Worm (Caenorhabditis elegans) whole organism, mixed stage, embryonic: ENCODE data around the gene R12C12.10.

Source experiments
- M03D4.4 ChIP-seq: sonication (generic microtip); optimal IDR thresholded peaks from 2 replicates; lab custom pipeline; 2017; ENCODE audit warnings: mild to moderate bottlenecking, missing genetic modification characterization, missing compliant biosample characterization
- bed-3 ChIP-seq: fragments of 200-800 bp; sonication (Bioruptor generic); optimal IDR thresholded peaks from 3 replicates; lab custom pipeline; 2018; ENCODE audit warnings: mild to moderate bottlenecking, missing genetic modification characterization, moderate library complexity, missing compliant biosample characterization
- blmp-1 ChIP-seq: fragments of 150-350 bp; optimal IDR thresholded peaks from 2 replicates; lab custom pipeline; 2014; ENCODE audit warnings: missing biosample characterization, missing genetic modification characterization
- ceh-39 ChIP-seq: fragments of 150-350 bp; optimal IDR thresholded peaks from 2 replicates; lab custom pipeline; 2014; ENCODE audit warnings: missing biosample characterization, missing genetic modification characterization
- ceh-43 ChIP-seq: fragments of 200-800 bp; sonication (Bioruptor generic); optimal IDR thresholded peaks from 2 replicates; lab custom pipeline; 2018; ENCODE audit warnings: mild to moderate bottlenecking, missing genetic modification characterization, moderate library complexity, missing compliant biosample characterization
- ceh-83 ChIP-seq: fragments of 200-800 bp; sonication (Bioruptor generic); optimal IDR thresholded peaks from 2 replicates; lab custom pipeline; 2018; ENCODE audit warnings: mild to moderate bottlenecking, missing genetic modification characterization, missing compliant biosample characterization
- ces-1 ChIP-seq: fragments of 150-350 bp; optimal IDR thresholded peaks from 2 replicates; lab custom pipeline; 2014; ENCODE audit warnings: missing biosample characterization, missing genetic modification reagents, missing genetic modification characterization
- cnd-1 ChIP-seq: fragments of 200-800 bp; sonication (Bioruptor generic); optimal IDR thresholded peaks from 2 replicates; lab custom pipeline; 2018; ENCODE audit warnings: mild to moderate bottlenecking, missing genetic modification characterization, missing compliant biosample characterization
- drap-1 ChIP-seq: fragments of 200-800 bp; sonication (Bioruptor generic); optimal IDR thresholded peaks from 3 replicates; lab custom pipeline; 2018; ENCODE audit warnings: mild to moderate bottlenecking, missing genetic modification characterization, missing compliant biosample characterization
- elt-1 ChIP-seq: sonication (generic microtip); optimal IDR thresholded peaks from 2 replicates; lab custom pipeline; 2017; ENCODE audit warnings: missing genetic modification characterization, mild to moderate bottlenecking, missing compliant biosample characterization, antibody characterized with exemption, moderate library complexity, borderline replicate concordance; ENCODE audit not compliant: insufficient read depth
- elt-3 ChIP-seq: fragments of 150-350 bp; optimal IDR thresholded peaks from 2 replicates; lab custom pipeline; 2014; ENCODE audit warnings: missing biosample characterization, missing genetic modification characterization
- flh-1 ChIP-seq: fragments of 200-800 bp; sonication (Bioruptor generic); optimal IDR thresholded peaks from 2 replicates; lab custom pipeline; 2018; ENCODE audit warnings: mild to moderate bottlenecking, missing genetic modification characterization, moderate library complexity, missing compliant biosample characterization
- ham-2 ChIP-seq: fragments of 200-800 bp; sonication (Bioruptor generic); optimal IDR thresholded peaks from 2 replicates; lab custom pipeline; 2018; ENCODE audit warnings: mild to moderate bottlenecking, missing genetic modification characterization, missing compliant biosample characterization
- hlh-1 ChIP-seq: fragments of 150-350 bp; optimal IDR thresholded peaks from 2 replicates; lab custom pipeline; 2014; ENCODE audit warnings: missing biosample characterization, missing genetic modification reagents, missing genetic modification characterization
- lin-13 ChIP-seq: fragments of 150-350 bp; optimal IDR thresholded peaks from 2 replicates; lab custom pipeline; 2014; ENCODE audit warnings: missing biosample characterization, missing genetic modification characterization
- lin-32 ChIP-seq: fragments of 200-800 bp; sonication (Bioruptor generic); optimal IDR thresholded peaks from 2 replicates; lab custom pipeline; 2018; ENCODE audit warnings: mild to moderate bottlenecking, missing genetic modification characterization, missing compliant biosample characterization
- lsy-2 ChIP-seq: fragments of 150-350 bp; optimal IDR thresholded peaks from 2 replicates; lab custom pipeline; 2014; ENCODE audit warnings: missing biosample characterization, missing genetic modification characterization
- mab-5 ChIP-seq: fragments of 150-350 bp; optimal IDR thresholded peaks from 2 replicates; lab custom pipeline; 2014; ENCODE audit warnings: missing biosample characterization, missing genetic modification characterization
- mep-1 ChIP-seq: fragments of 150-350 bp; optimal IDR thresholded peaks from 2 replicates; lab custom pipeline; 2017; ENCODE audit warnings: missing biosample characterization, missing genetic modification reagents, missing genetic modification characterization, inconsistent platforms
- mls-2 ChIP-seq: sonication (generic microtip); optimal IDR thresholded peaks from 2 replicates; lab custom pipeline; 2016; ENCODE audit warnings: mild to moderate bottlenecking, missing genetic modification characterization, moderate library complexity, missing compliant biosample characterization
- nhr-12 ChIP-seq: fragments of 150-350 bp; optimal IDR thresholded peaks from 2 replicates; lab custom pipeline; 2014; ENCODE audit warnings: missing biosample characterization, missing genetic modification characterization
- nhr-2 ChIP-seq: fragments of 150-350 bp; optimal IDR thresholded peaks from 2 replicates; lab custom pipeline; 2014; ENCODE audit warnings: missing biosample characterization, missing genetic modification characterization
- nhr-237 ChIP-seq: fragments of 150-350 bp; optimal IDR thresholded peaks from 2 replicates; lab custom pipeline; 2014; ENCODE audit warnings: missing biosample characterization, missing genetic modification characterization
- nhr-28 ChIP-seq: fragments of 150-350 bp; optimal IDR thresholded peaks from 2 replicates; lab custom pipeline; 2014; ENCODE audit warnings: missing biosample characterization, missing genetic modification characterization
- nhr-76 ChIP-seq: sonication (generic microtip); optimal IDR thresholded peaks from 2 replicates; lab custom pipeline; 2017; ENCODE audit warnings: missing biosample characterization, missing genetic modification characterization
- pha-4 ChIP-seq: fragments of 150-350 bp; optimal IDR thresholded peaks from 2 replicates; lab custom pipeline; 2018; ENCODE audit warnings: missing biosample characterization, missing genetic modification reagents, missing genetic modification characterization
- sem-2 ChIP-seq: fragments of 200-800 bp; sonication (Bioruptor generic); optimal IDR thresholded peaks from 2 replicates; lab custom pipeline; 2018; ENCODE audit warnings: mild to moderate bottlenecking, missing genetic modification characterization, missing compliant biosample characterization
- snpc-4 ChIP-seq: fragments of 150-350 bp; optimal IDR thresholded peaks from 2 replicates; lab custom pipeline; 2014; ENCODE audit warnings: missing biosample characterization, missing genetic modification characterization
- sptf-1 ChIP-seq: sonication (generic microtip); optimal IDR thresholded peaks from 2 replicates; lab custom pipeline; 2017; ENCODE audit warnings: mild to moderate bottlenecking, missing genetic modification characterization, moderate library complexity, missing compliant biosample characterization
- tbx-8 ChIP-seq: fragments of 200-800 bp; sonication (Bioruptor generic); optimal IDR thresholded peaks from 2 replicates; lab custom pipeline; 2018; ENCODE audit warnings: mild to moderate bottlenecking, missing genetic modification characterization, moderate library complexity, missing compliant biosample characterization
- unc-120 ChIP-seq: sonication (generic microtip); optimal IDR thresholded peaks from 2 replicates; lab custom pipeline; 2017; ENCODE audit warnings: missing genetic modification characterization, missing compliant biosample characterization; ENCODE audit not compliant: poor library complexity, severe bottlenecking
- unc-39 ChIP-seq: fragments of 150-350 bp; optimal IDR thresholded peaks from 2 replicates; lab custom pipeline; 2014; ENCODE audit warnings: missing biosample characterization, missing genetic modification characterization
- unc-62 ChIP-seq: fragments of 150-350 bp; optimal IDR thresholded peaks from 2 replicates; lab custom pipeline; 2014; ENCODE audit warnings: missing biosample characterization, missing genetic modification reagents, missing genetic modification characterization
- zip-8 ChIP-seq: fragments of 150-350 bp; optimal IDR thresholded peaks from 2 replicates; lab custom pipeline; 2014; ENCODE audit warnings: missing biosample characterization, missing genetic modification characterization
- ztf-11 ChIP-seq: fragments of 150-350 bp; optimal IDR thresholded peaks from 2 replicates; lab custom pipeline; 2014; ENCODE audit warnings: missing biosample characterization, missing genetic modification characterization

Gene R12C12.10

ce11 chrII:6047639-6048159 is 4.6 kb upstream of the R12C12.10 start, which contains the start of the genes R12C12.6 and ran-5:
R12C12.6 (minus strand) TSS chrII:6047867.
ran-5 (plus strand) TSS chrII:6048109.
- no peak for TF ChIP-seq nhr-28 (tag; lab: Kevin White, UChicago)
- TF ChIP-seq sptf-1 (tag; lab: Kevin White, UChicago): peak; percentile 62
- peak; percentile 67 for TF ChIP-seq M03D4.4
- no peak for TF ChIP-seq unc-120 (tag; lab: Kevin White, UChicago)
- TF ChIP-seq nhr-12 (tag; lab: Kevin White, UChicago): no peak
- TF ChIP-seq snpc-4 (tag; lab: Kevin White, UChicago): no peak
- peak; percentile 38 for TF ChIP-seq pha-4 (tag; lab: Kevin White, UChicago)
- no peak for TF ChIP-seq flh-1 (GFP tag; lab: Kevin White, UChicago)
- no peak for TF ChIP-seq mab-5 (tag; lab: Kevin White, UChicago)
- no peak for TF ChIP-seq ceh-39 (tag; lab: Kevin White, UChicago)
- TF ChIP-seq tbx-8 (GFP tag; lab: Kevin White, UChicago): no peak
- no peak for TF ChIP-seq bed-3 (GFP tag; lab: Kevin White, UChicago)
- TF ChIP-seq hlh-1 (tag; lab: Kevin White, UChicago): no peak
- TF ChIP-seq ceh-83: no peak
- TF ChIP-seq lin-13: peak; percentile 78
- peak; percentile 46 for TF ChIP-seq nhr-237 (tag; lab: Kevin White, UChicago)
- no peak for TF ChIP-seq elt-1 (tag; lab: Kevin White, UChicago)
- TF ChIP-seq ztf-11 (tag; lab: Kevin White, UChicago): no peak
- no peak for TF ChIP-seq zip-8 (tag; lab: Kevin White, UChicago)
- no peak for TF ChIP-seq blmp-1
- peak; percentile 67 for TF ChIP-seq lsy-2 (tag; lab: Kevin White, UChicago)
- TF ChIP-seq ceh-43 (GFP tag; lab: Kevin White, UChicago): peak; percentile 22
- TF ChIP-seq nhr-76 (tag; lab: Kevin White, UChicago): no peak
- TF ChIP-seq ham-2 (GFP tag; lab: Kevin White, UChicago): no peak
- no peak for TF ChIP-seq sem-2 (GFP tag; lab: Kevin White, UChicago)
- no peak for TF ChIP-seq nhr-2 (tag; lab: Kevin White, UChicago)
- TF ChIP-seq lin-32 (GFP tag; lab: Kevin White, UChicago): no peak
- TF ChIP-seq mls-2 (tag; lab: Kevin White, UChicago): peak; percentile 47
- peak; percentile 3 for TF ChIP-seq cnd-1 (tag; lab: Kevin White, UChicago)
- TF ChIP-seq unc-39: no peak
- peak; percentile 74 for TF ChIP-seq mep-1 (tag; lab: Kevin White, UChicago)
- peak; percentile 41 for TF ChIP-seq ces-1 (GFP tag; lab: Kevin White, UChicago)
- no peak for TF ChIP-seq elt-3 (tag; lab: Kevin White, UChicago)
- TF ChIP-seq drap-1 (GFP tag; lab: Kevin White, UChicago): no peak
- no peak for TF ChIP-seq unc-62 (GFP tag; lab: Kevin White, UChicago)

ce11 chrII:6046023-6046631 is 3.1 kb upstream of the R12C12.10 start:
- TF ChIP-seq unc-39 (no peak), ces-1 (GFP tag; lab: Kevin White, UChicago) (peak; percentile 7)

- TF ChIP-seq ztf-11 (tag; lab: Kevin White, UChicago): no peak
- TF ChIP-seq ceh-83: no peak
- TF ChIP-seq elt-3 (tag; lab: Kevin White, UChicago): no peak
- no peak for TF ChIP-seq snpc-4 (tag; lab: Kevin White, UChicago)
- no peak for TF ChIP-seq bed-3 (GFP tag; lab: Kevin White, UChicago)
- no peak for TF ChIP-seq hlh-1 (tag; lab: Kevin White, UChicago)
- TF ChIP-seq unc-62 (GFP tag; lab: Kevin White, UChicago): no peak
- TF ChIP-seq unc-39: no peak
- no peak for TF ChIP-seq ceh-43 (GFP tag; lab: Kevin White, UChicago)
- no peak for TF ChIP-seq mab-5 (tag; lab: Kevin White, UChicago)
- no peak for TF ChIP-seq mep-1 (tag; lab: Kevin White, UChicago)
- TF ChIP-seq lin-32 (GFP tag; lab: Kevin White, UChicago): no peak
- no peak for TF ChIP-seq sem-2 (GFP tag; lab: Kevin White, UChicago)
- no peak for TF ChIP-seq nhr-28 (tag; lab: Kevin White, UChicago)
- no peak for TF ChIP-seq lsy-2 (tag; lab: Kevin White, UChicago)
These were observed 2.0 kb upstream of the R12C12.10 start, which contains the start of gene R12C12.5 for ce11 chrII:6045048-6045447. R12C12.5 (minus strand) TSS chrII:6045148.
